Worm (Caenorhabditis elegans) whole organism, L3 larva: Measurements from ENCODE around the gene vha-6.

ENCODE experiments used
- R02D3.7 ChIP-seq: fragments of 150-350 bp; optimal IDR thresholded peaks from 2 replicates; lab custom pipeline; 2014; ENCODE audit warnings: missing biosample characterization, missing genetic modification characterization
- ZK546.5 ChIP-seq: sonication (generic microtip); optimal IDR thresholded peaks from 2 replicates; lab custom pipeline; 2017; ENCODE audit warnings: missing biosample characterization, missing genetic modification characterization
- aly-2 ChIP-seq: fragments of 150-350 bp; optimal IDR thresholded peaks from 2 replicates; lab custom pipeline; 2014; ENCODE audit warnings: missing biosample characterization, missing genetic modification characterization
- ama-1 ChIP-seq: fragments of 150-350 bp; optimal IDR thresholded peaks from 2 replicates; lab custom pipeline; 2018
- ceh-16 ChIP-seq: sonication (generic microtip); optimal IDR thresholded peaks from 2 replicates; lab custom pipeline; 2017; ENCODE audit warnings: missing biosample characterization, missing genetic modification characterization
- ceh-28 ChIP-seq: fragments of 150-350 bp; optimal IDR thresholded peaks from 2 replicates; lab custom pipeline; 2014; ENCODE audit warnings: missing biosample characterization, missing genetic modification reagents, missing genetic modification characterization
- ceh-82 ChIP-seq: fragments of 150-350 bp; optimal IDR thresholded peaks from 2 replicates; lab custom pipeline; 2014; ENCODE audit warnings: missing biosample characterization, missing genetic modification characterization
- ceh-9 ChIP-seq: sonication (generic microtip); optimal IDR thresholded peaks from 2 replicates; lab custom pipeline; 2018; ENCODE audit warnings: missing biosample characterization, missing genetic modification characterization
- daf-12 ChIP-seq: fragments of 150-350 bp; optimal IDR thresholded peaks from 2 replicates; lab custom pipeline; 2014; ENCODE audit warnings: missing biosample characterization, missing genetic modification reagents, missing genetic modification characterization
- egl-27 ChIP-seq: sonication (generic microtip); optimal IDR thresholded peaks from 4 replicates; lab custom pipeline; 2017; ENCODE audit warnings: missing biosample characterization, missing genetic modification reagents, missing genetic modification characterization
- egl-5 ChIP-seq: fragments of 150-350 bp; optimal IDR thresholded peaks from 2 replicates; lab custom pipeline; 2017; ENCODE audit warnings: missing biosample characterization, missing genetic modification reagents, missing genetic modification characterization, inconsistent platforms
- elt-1 ChIP-seq: fragments of 150-350 bp; optimal IDR thresholded peaks from 2 replicates; lab custom pipeline; 2014; ENCODE audit warnings: missing biosample characterization, missing genetic modification characterization
- elt-2 ChIP-seq: sonication (generic microtip); optimal IDR thresholded peaks from 2 replicates; lab custom pipeline; 2016; ENCODE audit warnings: missing genetic modification reagents, mild to moderate bottlenecking, missing genetic modification characterization, missing compliant biosample characterization
- elt-3 ChIP-seq, 3 experiments: fragments of 150-350 bp in 1 of 3; sonication (generic microtip) in 2 of 3; optimal IDR thresholded peaks; 2 replicates in 2 of 3; 4 replicates in 1 of 3; lab custom pipeline; 2014 to 2017; ENCODE audit warnings: missing biosample characterization in 3 of 3, missing genetic modification characterization in 3 of 3
- eor-1 ChIP-seq, 2 experiments: fragments of 150-350 bp; optimal IDR thresholded peaks; 2 replicates each; lab custom pipeline; 2014 to 2018; ENCODE audit warnings: missing biosample characterization in 2 of 2, missing genetic modification characterization in 2 of 2
- fkh-10 ChIP-seq: sonication (generic microtip); optimal IDR thresholded peaks from 2 replicates; lab custom pipeline; 2017; ENCODE audit warnings: missing biosample characterization, missing genetic modification reagents, missing genetic modification characterization
- fkh-2 ChIP-seq: fragments of 150-350 bp; optimal IDR thresholded peaks from 2 replicates; lab custom pipeline; 2014; ENCODE audit warnings: missing biosample characterization, missing genetic modification reagents, missing genetic modification characterization
- fos-1 ChIP-seq: fragments of 150-350 bp; optimal IDR thresholded peaks from 2 replicates; lab custom pipeline; 2014; ENCODE audit warnings: missing biosample characterization, missing genetic modification characterization
- hmg-11 ChIP-seq: sonication (generic microtip); optimal IDR thresholded peaks from 2 replicates; lab custom pipeline; 2016; ENCODE audit warnings: missing genetic modification characterization, missing compliant biosample characterization
- jun-1 ChIP-seq: fragments of 150-350 bp; optimal IDR thresholded peaks from 2 replicates; lab custom pipeline; 2014; ENCODE audit warnings: missing biosample characterization, missing genetic modification reagents, missing genetic modification characterization
- lin-15B ChIP-seq: fragments of 150-350 bp; optimal IDR thresholded peaks from 2 replicates; lab custom pipeline; 2014; ENCODE audit warnings: missing biosample characterization, missing genetic modification characterization
- lin-39 ChIP-seq: fragments of 150-350 bp; optimal IDR thresholded peaks from 2 replicates; lab custom pipeline; 2018; ENCODE audit warnings: missing biosample characterization, missing genetic modification reagents, missing genetic modification characterization
- lsy-12 ChIP-seq: sonication (generic microtip); optimal IDR thresholded peaks from 2 replicates; lab custom pipeline; 2016; ENCODE audit warnings: mild to moderate bottlenecking, missing genetic modification characterization, missing compliant biosample characterization
- mdl-1 ChIP-seq: fragments of 150-350 bp; optimal IDR thresholded peaks from 2 replicates; lab custom pipeline; 2014; ENCODE audit warnings: missing biosample characterization, missing genetic modification characterization
- mml-1 ChIP-seq: fragments of 150-350 bp; sonication (generic microtip); optimal IDR thresholded peaks from 3 replicates; lab custom pipeline; 2014; ENCODE audit warnings: missing biosample characterization, missing genetic modification characterization
- nfya-1 ChIP-seq: sonication (generic microtip); optimal IDR thresholded peaks from 2 replicates; lab custom pipeline; 2017; ENCODE audit warnings: missing genetic modification characterization, mild to moderate bottlenecking, missing compliant biosample characterization, antibody characterized with exemption, moderate library complexity; ENCODE audit not compliant: insufficient read depth
- nhr-11 ChIP-seq: fragments of 150-350 bp; optimal IDR thresholded peaks from 2 replicates; lab custom pipeline; 2014; ENCODE audit warnings: missing biosample characterization, missing genetic modification characterization
- nhr-12 ChIP-seq: fragments of 150-350 bp; optimal IDR thresholded peaks from 2 replicates; lab custom pipeline; 2014; ENCODE audit warnings: missing biosample characterization, missing genetic modification characterization
- nhr-23 ChIP-seq: fragments of 150-350 bp; optimal IDR thresholded peaks from 2 replicates; lab custom pipeline; 2014; ENCODE audit warnings: missing biosample characterization, missing genetic modification reagents, missing genetic modification characterization
- nhr-237 ChIP-seq: fragments of 150-350 bp; optimal IDR thresholded peaks from 2 replicates; lab custom pipeline; 2014; ENCODE audit warnings: missing biosample characterization, missing genetic modification characterization
- nhr-25 ChIP-seq: sonication (generic microtip); optimal IDR thresholded peaks from 2 replicates; lab custom pipeline; 2017; ENCODE audit warnings: missing biosample characterization, missing genetic modification characterization
- nhr-28 ChIP-seq: fragments of 150-350 bp; optimal IDR thresholded peaks from 2 replicates; lab custom pipeline; 2014; ENCODE audit warnings: missing biosample characterization, missing genetic modification characterization
- nhr-43 ChIP-seq: sonication (generic microtip); optimal IDR thresholded peaks from 2 replicates; lab custom pipeline; 2016; ENCODE audit warnings: mild to moderate bottlenecking, missing genetic modification characterization, missing compliant biosample characterization; ENCODE audit not compliant: poor library complexity, severe bottlenecking
- nhr-67 ChIP-seq: fragments of 150-350 bp; optimal IDR thresholded peaks from 2 replicates; lab custom pipeline; 2014; ENCODE audit warnings: missing biosample characterization, missing genetic modification characterization
- nhr-76 ChIP-seq: fragments of 150-350 bp; sonication (generic microtip); optimal IDR thresholded peaks from 5 replicates; lab custom pipeline; 2014; ENCODE audit warnings: missing biosample characterization, missing genetic modification characterization
- nhr-77 ChIP-seq: fragments of 150-350 bp; optimal IDR thresholded peaks from 2 replicates; lab custom pipeline; 2014; ENCODE audit warnings: missing biosample characterization, missing genetic modification characterization
- pha-4 ChIP-seq: fragments of 150-350 bp; optimal IDR thresholded peaks from 2 replicates; lab custom pipeline; 2014; ENCODE audit warnings: missing biosample characterization, missing genetic modification reagents, missing genetic modification characterization
- pqm-1 ChIP-seq: fragments of 150-350 bp; optimal IDR thresholded peaks from 2 replicates; lab custom pipeline; 2017; ENCODE audit warnings: missing biosample characterization, missing genetic modification characterization, inconsistent platforms
- sea-2 ChIP-seq: fragments of 150-350 bp; sonication (generic microtip); optimal IDR thresholded peaks from 4 replicates; lab custom pipeline; 2014; ENCODE audit warnings: missing biosample characterization, missing genetic modification reagents, missing genetic modification characterization
- skn-1 ChIP-seq: fragments of 150-350 bp; optimal IDR thresholded peaks from 2 replicates; lab custom pipeline; 2014; ENCODE audit warnings: missing biosample characterization, missing genetic modification characterization
- snpc-4 ChIP-seq: fragments of 150-350 bp; optimal IDR thresholded peaks from 2 replicates; lab custom pipeline; 2014; ENCODE audit warnings: missing biosample characterization, missing genetic modification characterization
- tbx-2 ChIP-seq: sonication (generic microtip); optimal IDR thresholded peaks from 2 replicates; lab custom pipeline; 2016; ENCODE audit warnings: mild to moderate bottlenecking, missing genetic modification characterization, missing compliant biosample characterization
- unc-39 ChIP-seq: sonication (generic microtip); optimal IDR thresholded peaks from 4 replicates; lab custom pipeline; 2017; ENCODE audit warnings: missing biosample characterization, missing genetic modification characterization
- unc-62 ChIP-seq: fragments of 150-350 bp; sonication (generic microtip); optimal IDR thresholded peaks from 4 replicates; lab custom pipeline; 2014; ENCODE audit warnings: missing biosample characterization, missing genetic modification reagents, missing genetic modification characterization
- zag-1 ChIP-seq: fragments of 150-350 bp; optimal IDR thresholded peaks from 2 replicates; lab custom pipeline; 2014; ENCODE audit warnings: missing biosample characterization, missing genetic modification characterization
- ztf-11 ChIP-seq: fragments of 150-350 bp; optimal IDR thresholded peaks from 2 replicates; lab custom pipeline; 2014; ENCODE audit warnings: missing biosample characterization, missing genetic modification characterization
- ztf-4 ChIP-seq: fragments of 150-350 bp; optimal IDR thresholded peaks from 2 replicates; lab custom pipeline; 2014; ENCODE audit warnings: missing biosample characterization, missing genetic modification characterization

Gene vha-6

DNA sequence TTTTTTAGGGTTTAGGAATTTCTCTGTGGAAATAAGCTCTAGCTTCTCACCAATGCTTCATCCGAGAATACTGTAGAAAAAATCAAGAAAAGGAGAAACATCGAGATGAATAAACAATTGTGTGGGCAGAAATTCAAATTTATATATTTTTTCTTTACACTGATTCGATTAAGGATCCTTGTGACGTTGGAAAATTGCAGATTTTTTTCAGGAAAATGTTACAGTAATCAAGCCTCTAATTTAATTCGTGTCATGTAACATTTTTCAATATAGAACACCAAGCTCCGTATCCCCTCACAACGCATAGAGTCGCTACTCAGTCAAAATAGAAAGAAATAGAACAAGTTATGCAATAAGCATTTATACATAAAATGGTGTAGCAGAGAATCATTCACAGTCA lies 38.2 kb upstream of the vha-6 start, which contains the start of gene W02B12.16:
Gene W02B12.16, minus strand, starts transcription at position 101 of the 400 bp plus-strand sequence.
- TF ChIP-seq lin-15B (tag; lab: Kevin White, UChicago): no peak
- TF ChIP-seq nhr-43 (tag; lab: Kevin White, UChicago): peak; percentile 2
- TF ChIP-seq elt-3 (tag; optimal IDR thresholded peaks at IDR 0.05; lab: Kevin White, UChicago): no peak
- no peak for TF ChIP-seq jun-1 (tag; lab: Kevin White, UChicago)
- TF ChIP-seq ceh-28 (tag; lab: Kevin White, UChicago): no peak
- TF ChIP-seq ztf-4 (tag; lab: Kevin White, UChicago): no peak
- no peak for TF ChIP-seq nhr-11 (tag; lab: Kevin White, UChicago)
- no peak for TF ChIP-seq egl-5
- TF ChIP-seq nhr-77 (tag; lab: Kevin White, UChicago): no peak

DNA sequence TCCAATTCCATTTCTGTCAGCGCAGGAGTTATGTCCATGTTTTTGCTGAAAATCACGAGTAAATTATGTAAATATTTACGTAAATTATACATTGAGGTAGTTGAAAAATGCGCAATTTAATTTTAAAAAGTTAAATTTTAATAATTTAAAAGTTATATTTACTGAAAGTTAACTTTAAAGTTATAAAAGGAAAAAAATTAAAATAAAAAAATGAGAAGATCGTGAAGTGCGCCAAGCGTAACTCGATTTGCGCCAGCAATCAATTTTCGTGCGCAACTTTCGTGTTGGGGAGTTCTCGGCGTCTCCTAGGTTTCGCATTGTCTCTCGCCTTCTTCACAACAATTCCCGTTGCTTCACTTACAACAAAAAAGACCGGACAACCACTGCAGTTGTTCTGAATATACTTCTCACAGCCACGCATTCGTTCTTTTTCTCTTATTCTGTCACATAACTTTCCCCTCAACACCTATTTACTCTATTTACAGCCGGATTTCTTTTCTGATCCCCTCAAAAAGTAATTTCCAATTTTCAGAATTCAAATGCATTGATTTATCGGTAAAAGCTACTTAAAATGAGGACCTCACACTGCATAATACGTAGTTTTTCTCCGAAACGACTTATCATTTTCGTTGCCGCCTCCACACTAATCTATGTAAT lies 35.4 kb upstream of the vha-6 start, which contains the start of the genes metl-1 and W02B12.11:
Gene metl-1, minus strand, starts transcription at position 51 of the 657 bp plus-strand sequence.
Gene W02B12.11, plus strand, starts transcription at position 337 of the 657 bp plus-strand sequence.
- no peak for TF ChIP-seq unc-39
- TF ChIP-seq snpc-4 (tag; lab: Kevin White, UChicago): no peak
- TF ChIP-seq mdl-1 (tag; lab: Kevin White, UChicago): no peak
- no peak for TF ChIP-seq elt-3 (tag; optimal IDR thresholded peaks at IDR 0.05; lab: Kevin White, UChicago)
- TF ChIP-seq ztf-11 (tag; lab: Kevin White, UChicago): no peak
- no peak for TF ChIP-seq pha-4 (tag; lab: Kevin White, UChicago)
- peak; percentile 11 for TF ChIP-seq elt-1
- no peak for TF ChIP-seq mml-1 (tag; lab: Kevin White, UChicago)
- TF ChIP-seq R02D3.7: peak; percentile 81
- TF ChIP-seq jun-1 (tag; lab: Kevin White, UChicago): peak; percentile 62
- peak; percentile 44 for TF ChIP-seq skn-1
- TF ChIP-seq tbx-2 (tag; lab: Kevin White, UChicago): peak; percentile 80
- no peak for TF ChIP-seq ama-1 (lab: Kevin White, UChicago)
- no peak for TF ChIP-seq aly-2
- TF ChIP-seq nhr-23 (tag; lab: Kevin White, UChicago): peak; percentile 95
- TF ChIP-seq ceh-28 (tag; lab: Kevin White, UChicago): peak; percentile 63
- TF ChIP-seq eor-1 (tag; optimal IDR thresholded peaks at IDR 0.05; lab: Kevin White, UChicago): no peak
- TF ChIP-seq lsy-12 (tag; lab: Kevin White, UChicago): peak; percentile 65
- TF ChIP-seq nhr-11 (tag; lab: Kevin White, UChicago): no peak
- TF ChIP-seq fkh-10 (GFP tag; lab: Kevin White, UChicago): no peak
- TF ChIP-seq ztf-4 (tag; lab: Kevin White, UChicago): no peak
- peak; percentile 69 for TF ChIP-seq lin-15B (tag; lab: Kevin White, UChicago)
- TF ChIP-seq zag-1 (tag; lab: Kevin White, UChicago): no peak
- no peak for TF ChIP-seq ceh-9
- no peak for TF ChIP-seq nfya-1 (tag; lab: Kevin White, UChicago)
- TF ChIP-seq hmg-11: peak; percentile 83
- TF ChIP-seq unc-62: no peak
- TF ChIP-seq nhr-43 (tag; lab: Kevin White, UChicago): peak; percentile 86
- peak; percentile 59 for TF ChIP-seq elt-2 (tag; lab: Kevin White, UChicago)
- no peak for TF ChIP-seq fos-1 (tag; lab: Kevin White, UChicago)
- peak; percentile 60 for TF ChIP-seq nhr-25
- no peak for TF ChIP-seq fkh-2 (tag; lab: Kevin White, UChicago)
- no peak for TF ChIP-seq egl-27 (tag; lab: Kevin White, UChicago)
- TF ChIP-seq sea-2: no peak
- TF ChIP-seq nhr-237 (tag; lab: Kevin White, UChicago): no peak
- TF ChIP-seq egl-5: peak; percentile 36
- TF ChIP-seq nhr-67 (tag; lab: Kevin White, UChicago): no peak
- TF ChIP-seq ceh-16 (tag; lab: Kevin White, UChicago): no peak
- TF ChIP-seq daf-12 (tag; lab: Kevin White, UChicago): no peak
- peak; percentile 40 for TF ChIP-seq lin-39 (tag; lab: Kevin White, UChicago)
- TF ChIP-seq ceh-82: peak; percentile 58
- no peak for TF ChIP-seq ZK546.5 (tag; lab: Kevin White, UChicago)
- TF ChIP-seq nhr-28 (tag; lab: Kevin White, UChicago): no peak
- peak; percentile 26 for TF ChIP-seq pqm-1 (tag; lab: Kevin White, UChicago)
- no peak for TF ChIP-seq nhr-76 (tag; lab: Kevin White, UChicago)
- TF ChIP-seq nhr-12 (tag; lab: Kevin White, UChicago): no peak
- peak; percentile 10 for TF ChIP-seq nhr-77 (tag; lab: Kevin White, UChicago)
